Worm (Caenorhabditis elegans) whole organism, young adult: ENCODE measurements around the gene C36C5.14.

Source experiments
- C06A6.2 ChIP-seq: fragments of 200-800 bp; sonication (Bioruptor generic); conservative IDR thresholded peaks from 2 replicates; pipeline ENCODE4 v1.3.6; 2022; ENCODE audit warnings: missing genetic modification characterization, missing compliant biosample characterization
- F37B4.10 ChIP-seq: fragments of 200-800 bp; sonication (Bioruptor generic); IDR thresholded peaks from 2 replicates; pipeline ENCODE4 v1.3.6; 2022; ENCODE audit warnings: missing genetic modification characterization, missing compliant biosample characterization
- F39B2.1 ChIP-seq: fragments of 200-800 bp; sonication (Bioruptor generic); IDR thresholded peaks from 2 replicates; pipeline ENCODE4 v1.3.6; 2022; ENCODE audit warnings: missing genetic modification reagents, missing genetic modification characterization, missing compliant biosample characterization
- F57A8.1 ChIP-seq: fragments of 200-800 bp; sonication (Bioruptor generic); optimal IDR thresholded peaks from 2 replicates; lab custom pipeline; 2018; ENCODE audit warnings: mild to moderate bottlenecking, missing genetic modification characterization, moderate library complexity, missing compliant biosample characterization
- Y53G8AR.9 ChIP-seq: fragments of 200-800 bp; sonication (Bioruptor generic); conservative IDR thresholded peaks from 2 replicates; pipeline ENCODE4 v1.3.6; 2022; ENCODE audit warnings: missing genetic modification reagents, missing genetic modification characterization, missing compliant biosample characterization
- Y56A3A.18 ChIP-seq: fragments of 200-800 bp; sonication (Bioruptor generic); IDR thresholded peaks from 2 replicates; pipeline ENCODE4 v1.3.6; 2022; ENCODE audit warnings: missing genetic modification reagents, missing genetic modification characterization, missing compliant biosample characterization
- Y79H2A.3 ChIP-seq: fragments of 200-800 bp; sonication (Bioruptor generic); conservative IDR thresholded peaks from 2 replicates; pipeline ENCODE4 v1.3.6; 2022; ENCODE audit warnings: missing genetic modification reagents, missing genetic modification characterization, missing compliant biosample characterization
- Y95B8A.8 ChIP-seq: fragments of 200-800 bp; sonication (Bioruptor generic); IDR thresholded peaks from 2 replicates; pipeline ENCODE4 v1.3.6; 2022; ENCODE audit warnings: missing genetic modification reagents, missing genetic modification characterization, missing compliant biosample characterization
- akir-1 ChIP-seq: fragments of 200-800 bp; sonication (Bioruptor generic); optimal IDR thresholded peaks from 2 replicates; lab custom pipeline; 2018; ENCODE audit warnings: mild to moderate bottlenecking, missing genetic modification characterization, moderate library complexity, missing compliant biosample characterization
- ama-1 ChIP-seq, 3 experiments: fragments of 150-350 bp in 1 of 3; sonication (generic microtip) in 2 of 3; optimal IDR thresholded peaks; 2 replicates each; lab custom pipeline; 2014 to 2018; ENCODE audit warnings: missing biosample characterization in 2 of 3, missing genetic modification characterization in 2 of 3, missing genetic modification reagents in 2 of 3
- aptf-2 ChIP-seq: fragments of 200-800 bp; sonication (Bioruptor generic); conservative IDR thresholded peaks from 2 replicates; pipeline ENCODE4 v1.3.6; 2022; ENCODE audit warnings: missing genetic modification reagents, missing genetic modification characterization, missing compliant biosample characterization
- atf-7 ChIP-seq: sonication (generic microtip); optimal IDR thresholded peaks from 2 replicates; lab custom pipeline; 2017; ENCODE audit warnings: mild to moderate bottlenecking, missing genetic modification characterization, missing compliant biosample characterization
- ccch-3 ChIP-seq: fragments of 200-800 bp; sonication (Bioruptor generic); optimal IDR thresholded peaks from 2 replicates; lab custom pipeline; 2018; ENCODE audit warnings: mild to moderate bottlenecking, missing genetic modification characterization, missing compliant biosample characterization
- cebp-2 ChIP-seq: fragments of 200-800 bp; sonication (Bioruptor generic); IDR thresholded peaks from 2 replicates; pipeline ENCODE4 v1.3.6; 2022; ENCODE audit warnings: missing genetic modification characterization, missing compliant biosample characterization
- ceh-100 ChIP-seq: fragments of 200-800 bp; sonication (Bioruptor generic); IDR thresholded peaks from 2 replicates; pipeline ENCODE4 v1.3.6; 2022; ENCODE audit warnings: missing genetic modification reagents, missing genetic modification characterization, missing compliant biosample characterization
- ceh-27 ChIP-seq: fragments of 200-800 bp; sonication (Bioruptor generic); optimal IDR thresholded peaks from 2 replicates; lab custom pipeline; 2018; ENCODE audit warnings: mild to moderate bottlenecking, missing genetic modification characterization, moderate library complexity, missing compliant biosample characterization
- ceh-79 ChIP-seq: sonication (generic microtip); optimal IDR thresholded peaks from 2 replicates; lab custom pipeline; 2017; ENCODE audit warnings: mild to moderate bottlenecking, missing genetic modification characterization, missing compliant biosample characterization
- chd-7 ChIP-seq: sonication (generic microtip); optimal IDR thresholded peaks from 2 replicates; lab custom pipeline; 2016; ENCODE audit warnings: mild to moderate bottlenecking, missing genetic modification characterization, moderate library complexity, missing compliant biosample characterization
- dox-1 ChIP-seq: fragments of 200-800 bp; sonication (Bioruptor generic); IDR thresholded peaks from 2 replicates; pipeline ENCODE4 v1.3.6; 2022; ENCODE audit warnings: missing genetic modification reagents, missing genetic modification characterization, missing compliant biosample characterization
- efl-1 ChIP-seq: fragments of 150-350 bp; optimal IDR thresholded peaks from 2 replicates; lab custom pipeline; 2014; ENCODE audit warnings: missing biosample characterization, missing genetic modification reagents, missing genetic modification characterization
- egl-18 ChIP-seq: fragments of 200-800 bp; sonication (Bioruptor generic); IDR thresholded peaks from 2 replicates; pipeline ENCODE4 v1.3.6; 2022; ENCODE audit warnings: missing genetic modification reagents, missing genetic modification characterization, missing compliant biosample characterization
- egl-44 ChIP-seq: fragments of 200-800 bp; sonication (Bioruptor generic); IDR thresholded peaks from 2 replicates; pipeline ENCODE4 v1.3.6; 2022; ENCODE audit warnings: missing genetic modification reagents, missing genetic modification characterization, missing compliant biosample characterization
- egrh-3 ChIP-seq: fragments of 200-800 bp; sonication (Bioruptor generic); IDR thresholded peaks from 2 replicates; pipeline ENCODE4 v1.3.6; 2022; ENCODE audit warnings: missing genetic modification reagents, missing genetic modification characterization, missing compliant biosample characterization
- ekl-4 ChIP-seq: fragments of 200-800 bp; sonication (Bioruptor generic); IDR thresholded peaks from 2 replicates; pipeline ENCODE4 v1.3.6; 2022; ENCODE audit warnings: missing genetic modification reagents, missing genetic modification characterization, missing compliant biosample characterization
- him-1 ChIP-seq: sonication (generic microtip); optimal IDR thresholded peaks from 2 replicates; lab custom pipeline; 2016; ENCODE audit warnings: missing genotype, missing genetic modification reagents, missing genetic modification characterization, missing compliant biosample characterization
- hlh-12 ChIP-seq: sonication (generic microtip); optimal IDR thresholded peaks from 2 replicates; lab custom pipeline; 2016; ENCODE audit warnings: missing genetic modification characterization, missing compliant biosample characterization
- hlh-26 ChIP-seq: fragments of 200-800 bp; sonication (Bioruptor generic); conservative IDR thresholded peaks from 2 replicates; pipeline ENCODE4 v1.3.6; 2022; ENCODE audit warnings: missing genetic modification reagents, missing genetic modification characterization, missing compliant biosample characterization
- hmg-1.2 ChIP-seq: fragments of 200-800 bp; sonication (Bioruptor generic); IDR thresholded peaks from 2 replicates; pipeline ENCODE4 v1.3.6; 2022; ENCODE audit warnings: missing genetic modification reagents, missing genetic modification characterization, missing compliant biosample characterization
- let-607 ChIP-seq, 2 experiments: fragments of 200-800 bp in 1 of 2; sonication (Bioruptor generic) in 1 of 2; sonication (generic microtip) in 1 of 2; optimal IDR thresholded peaks; 2 replicates each; lab custom pipeline; 2016 to 2018; ENCODE audit warnings: mild to moderate bottlenecking in 2 of 2, missing compliant biosample characterization in 2 of 2, missing genetic modification characterization in 2 of 2, moderate library complexity in 2 of 2, missing genotype in 1 of 2
- lin-35 ChIP-seq, 3 experiments: fragments of 150-350 bp in 2 of 3; sonication (generic microtip) in 1 of 3; optimal IDR thresholded peaks; 2 replicates each; lab custom pipeline; 2014 to 2018; ENCODE audit warnings: missing biosample characterization in 3 of 3, missing genetic modification characterization in 3 of 3, missing genetic modification reagents in 3 of 3
- lin-54 ChIP-seq: fragments of 200-800 bp; sonication (Bioruptor generic); optimal IDR thresholded peaks from 2 replicates; lab custom pipeline; 2018; ENCODE audit warnings: mild to moderate bottlenecking, missing genetic modification characterization, missing compliant biosample characterization
- lsl-1 ChIP-seq: fragments of 200-800 bp; sonication (Bioruptor generic); optimal IDR thresholded peaks from 2 replicates; lab custom pipeline; 2018; ENCODE audit warnings: mild to moderate bottlenecking, missing genetic modification characterization, moderate library complexity, missing compliant biosample characterization
- madf-10 ChIP-seq: sonication (generic microtip); optimal IDR thresholded peaks from 2 replicates; lab custom pipeline; 2016; ENCODE audit warnings: mild to moderate bottlenecking, missing genetic modification characterization, missing compliant biosample characterization
- madf-6 ChIP-seq: fragments of 200-800 bp; sonication (Bioruptor generic); IDR thresholded peaks from 2 replicates; pipeline ENCODE4 v1.3.6; 2022; ENCODE audit warnings: missing genetic modification reagents, missing genetic modification characterization, missing compliant biosample characterization
- mes-4 ChIP-seq: sonication (generic microtip); optimal IDR thresholded peaks from 2 replicates; lab custom pipeline; 2016; ENCODE audit warnings: missing genotype, missing genetic modification characterization, missing compliant biosample characterization
- nhr-90 ChIP-seq: sonication (generic microtip); optimal IDR thresholded peaks from 2 replicates; lab custom pipeline; 2016; ENCODE audit warnings: missing genotype, mild to moderate bottlenecking, missing genetic modification characterization, missing compliant biosample characterization
- pha-4 ChIP-seq: fragments of 150-350 bp; sonication (generic microtip); optimal IDR thresholded peaks from 2 replicates; lab custom pipeline; 2014; ENCODE audit warnings: missing biosample characterization, missing genetic modification reagents, missing genetic modification characterization
- rcor-1 ChIP-seq: fragments of 200-800 bp; sonication (Bioruptor generic); IDR thresholded peaks from 2 replicates; pipeline ENCODE4 v1.3.6; 2022; ENCODE audit warnings: missing genetic modification reagents, missing genetic modification characterization, missing compliant biosample characterization
- sdz-38 ChIP-seq: sonication (generic microtip); optimal IDR thresholded peaks from 2 replicates; lab custom pipeline; 2016; ENCODE audit warnings: missing genotype, missing genetic modification characterization, missing compliant biosample characterization
- snpc-1.3 ChIP-seq: sonication (generic microtip); optimal IDR thresholded peaks from 2 replicates; lab custom pipeline; 2017; ENCODE audit warnings: missing genetic modification characterization, mild to moderate bottlenecking, missing compliant biosample characterization, antibody characterized with exemption, moderate library complexity, missing genotype, missing genetic modification reagents; ENCODE audit not compliant: insufficient read depth
- somi-1 ChIP-seq: fragments of 200-800 bp; sonication (Bioruptor generic); optimal IDR thresholded peaks from 2 replicates; lab custom pipeline; 2018; ENCODE audit warnings: mild to moderate bottlenecking, missing genetic modification characterization, missing compliant biosample characterization
- tbx-9 ChIP-seq: sonication (generic microtip); optimal IDR thresholded peaks from 2 replicates; lab custom pipeline; 2016; ENCODE audit warnings: borderline replicate concordance, missing genetic modification characterization, inconsistent platforms, missing compliant biosample characterization
- tlf-1 ChIP-seq: fragments of 200-800 bp; sonication (Bioruptor generic); optimal IDR thresholded peaks from 2 replicates; lab custom pipeline; 2018; ENCODE audit warnings: mild to moderate bottlenecking, missing genetic modification characterization, missing compliant biosample characterization
- unc-130 ChIP-seq: sonication (generic microtip); optimal IDR thresholded peaks from 2 replicates; lab custom pipeline; 2016; ENCODE audit warnings: missing genetic modification reagents, missing genetic modification characterization, missing compliant biosample characterization
- unc-62 ChIP-seq: fragments of 150-350 bp; optimal IDR thresholded peaks from 2 replicates; lab custom pipeline; 2014; ENCODE audit warnings: missing biosample characterization, missing genetic modification reagents, missing genetic modification characterization
- xnd-1 ChIP-seq: sonication (generic microtip); optimal IDR thresholded peaks from 2 replicates; lab custom pipeline; 2016; ENCODE audit warnings: missing genotype, missing genetic modification reagents, missing genetic modification characterization, missing compliant biosample characterization
- ztf-18 ChIP-seq: sonication (generic microtip); optimal IDR thresholded peaks from 2 replicates; lab custom pipeline; 2016; ENCODE audit warnings: missing genotype, mild to moderate bottlenecking, missing genetic modification characterization, missing compliant biosample characterization
- ztf-25 ChIP-seq: fragments of 200-800 bp; sonication (Bioruptor generic); IDR thresholded peaks from 2 replicates; pipeline ENCODE4 v1.3.6; 2022; ENCODE audit warnings: missing genetic modification reagents, missing genetic modification characterization, missing compliant biosample characterization
- ztf-26 ChIP-seq: sonication (generic microtip); optimal IDR thresholded peaks from 2 replicates; lab custom pipeline; 2017; ENCODE audit warnings: missing genetic modification characterization, missing compliant biosample characterization

Gene C36C5.14

DNA sequence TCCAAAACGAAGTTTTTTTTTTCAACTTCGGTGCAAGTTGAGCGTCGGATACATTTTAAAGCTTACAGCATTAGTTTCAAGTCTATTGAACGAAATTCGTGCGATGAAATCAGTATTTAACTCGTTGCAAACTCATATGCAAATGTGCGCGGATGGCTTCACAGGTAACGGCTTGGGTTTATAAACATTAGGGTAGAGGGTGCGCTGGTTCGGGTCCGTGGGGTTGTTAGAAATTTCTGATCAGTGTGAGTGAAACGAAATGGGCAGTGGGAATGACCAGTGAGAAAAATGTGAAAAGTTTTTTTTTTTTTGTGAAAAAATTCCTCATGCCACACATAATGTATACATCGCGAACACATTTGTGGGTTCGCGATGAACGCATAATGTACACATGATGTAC lies 2.2 kb downstream of the C36C5.14 start (continued):
- peak; percentile 28 for TF ChIP-seq mes-4 (tag; lab: Kevin White, UChicago)
- TF ChIP-seq ztf-18: peak; percentile 30
- no peak for TF ChIP-seq egl-18
- TF ChIP-seq F39B2.1 (GFP tag; lab: Robert Waterston, UW): no peak
- TF ChIP-seq rcor-1: peak; percentile 66
- TF ChIP-seq lin-35 (GFP tag; optimal IDR thresholded peaks at IDR 0.05; lab: Kevin White, UChicago): no peak
- peak; percentile 56 for TF ChIP-seq chd-7 (tag; lab: Kevin White, UChicago)
- no peak for TF ChIP-seq hlh-12 (tag; lab: Kevin White, UChicago)
- TF ChIP-seq tbx-9: no peak
- no peak for TF ChIP-seq F57A8.1 (GFP tag; lab: Kevin White, UChicago)
- TF ChIP-seq ztf-25: no peak
- TF ChIP-seq madf-6 (GFP tag; lab: Robert Waterston, UW): peak; percentile 56; the same call in 1 of the 2 replicates
- TF ChIP-seq C06A6.2 (GFP tag; lab: Robert Waterston, UW): no peak
- TF ChIP-seq Y56A3A.18 (GFP tag; lab: Robert Waterston, UW): peak; percentile 62; the same call in 1 of the 2 replicates
- TF ChIP-seq lsl-1 (GFP tag; lab: Kevin White, UChicago): peak; percentile 40
- TF ChIP-seq ceh-100 (GFP tag; lab: Robert Waterston, UW): no peak
- TF ChIP-seq sdz-38 (tag; lab: Kevin White, UChicago): no peak
- peak; percentile 2 for TF ChIP-seq madf-10
- TF ChIP-seq akir-1 (GFP tag; lab: Kevin White, UChicago): no peak
- TF ChIP-seq egl-44: 0 out of 2 replicates have a peak, but pooled peaks have one; percentile 23
- no peak for TF ChIP-seq tlf-1 (GFP tag; lab: Kevin White, UChicago)
- no peak for TF ChIP-seq pha-4 (tag; lab: Kevin White, UChicago)
- no peak for TF ChIP-seq let-607 (tag; optimal IDR thresholded peaks at IDR 0.05; lab: Kevin White, UChicago)
- peak; percentile 79 for TF ChIP-seq him-1
- no peak for TF ChIP-seq unc-62
- TF ChIP-seq F37B4.10 (GFP tag; lab: Robert Waterston, UW): no peak
- no peak for TF ChIP-seq ztf-26
- TF ChIP-seq Y95B8A.8: 0 out of 2 replicates have a peak, but pooled peaks have one; percentile 16
- TF ChIP-seq lin-54 (GFP tag; lab: Kevin White, UChicago): peak; percentile 52
- no peak for TF ChIP-seq hlh-26
- peak; percentile 5 for TF ChIP-seq xnd-1
- TF ChIP-seq Y79H2A.3 (GFP tag; lab: Robert Waterston, UW): no peak
- TF ChIP-seq snpc-1.3 (tag; lab: Kevin White, UChicago): no peak
- TF ChIP-seq ccch-3: no peak
- no peak for TF ChIP-seq ceh-27 (GFP tag; lab: Kevin White, UChicago)
- no peak for TF ChIP-seq egrh-3
- no peak for TF ChIP-seq unc-130
- TF ChIP-seq cebp-2 (GFP tag; lab: Robert Waterston, UW): no peak
- TF ChIP-seq efl-1: no peak
- no peak for TF ChIP-seq somi-1 (GFP tag; lab: Kevin White, UChicago)
- TF ChIP-seq ama-1 (optimal IDR thresholded peaks at IDR 0.05; lab: Kevin White, UChicago): no peak
- TF ChIP-seq ama-1 (GFP tag; optimal IDR thresholded peaks at IDR 0.05; lab: Kevin White, UChicago): no peak
- peak; percentile 74 for TF ChIP-seq nhr-90 (tag; lab: Kevin White, UChicago)
- TF ChIP-seq atf-7 (tag; lab: Kevin White, UChicago): no peak
- no peak for TF ChIP-seq ceh-79
- 0 out of 2 replicates have a peak, but pooled peaks have one; percentile 18 for TF ChIP-seq aptf-2 (GFP tag; lab: Robert Waterston, UW)
- TF ChIP-seq ekl-4 (GFP tag; lab: Robert Waterston, UW): no peak
- peak; percentile 59; the same call in 1 of the 2 replicates for TF ChIP-seq dox-1 (GFP tag; lab: Robert Waterston, UW)
- 0 out of 2 replicates have a peak, but pooled peaks have one; percentile 68 for TF ChIP-seq Y53G8AR.9 (GFP tag; lab: Robert Waterston, UW)
- 0 out of 2 replicates have a peak, but pooled peaks have one; percentile 41 for TF ChIP-seq hmg-1.2 (GFP tag; lab: Robert Waterston, UW)
